Worm (Caenorhabditis elegans) whole organism, young adult: Measurements from ENCODE around the gene aps-2.

Experiments
- B0019.2 ChIP-seq: fragments of 200-800 bp; sonication (Bioruptor generic); conservative IDR thresholded peaks from 2 replicates; pipeline ENCODE4 v1.3.6; 2022; ENCODE audit warnings: missing genetic modification reagents, missing genetic modification characterization, missing compliant biosample characterization
- B0261.1 ChIP-seq: sonication (generic microtip); optimal IDR thresholded peaks from 2 replicates; lab custom pipeline; 2016; ENCODE audit warnings: mild to moderate bottlenecking, missing genetic modification characterization, moderate library complexity, missing compliant biosample characterization
- B0336.3 ChIP-seq: fragments of 200-800 bp; sonication (Bioruptor generic); IDR thresholded peaks from 2 replicates; pipeline ENCODE4 v1.3.6; 2022; ENCODE audit warnings: missing genetic modification characterization, missing compliant biosample characterization
- F52B5.7 ChIP-seq: sonication (generic microtip); optimal IDR thresholded peaks from 2 replicates; lab custom pipeline; 2016; ENCODE audit warnings: mild to moderate bottlenecking, missing genetic modification characterization, missing compliant biosample characterization
- F57A8.1 ChIP-seq: fragments of 200-800 bp; sonication (Bioruptor generic); optimal IDR thresholded peaks from 2 replicates; lab custom pipeline; 2018; ENCODE audit warnings: mild to moderate bottlenecking, missing genetic modification characterization, moderate library complexity, missing compliant biosample characterization
- T07F8.4 ChIP-seq: sonication (generic microtip); optimal IDR thresholded peaks from 2 replicates; lab custom pipeline; 2016; ENCODE audit warnings: mild to moderate bottlenecking, missing genetic modification characterization, moderate library complexity, missing compliant biosample characterization
- Y53G8AR.9 ChIP-seq: fragments of 200-800 bp; sonication (Bioruptor generic); conservative IDR thresholded peaks from 2 replicates; pipeline ENCODE4 v1.3.6; 2022; ENCODE audit warnings: missing genetic modification reagents, missing genetic modification characterization, missing compliant biosample characterization
- athp-1 ChIP-seq: sonication (generic microtip); optimal IDR thresholded peaks from 2 replicates; lab custom pipeline; 2017; ENCODE audit warnings: mild to moderate bottlenecking, missing genetic modification characterization, missing compliant biosample characterization
- attf-6 ChIP-seq: fragments of 200-800 bp; sonication (Bioruptor generic); IDR thresholded peaks from 2 replicates; pipeline ENCODE4 v1.3.6; 2022; ENCODE audit warnings: missing genetic modification reagents, missing genetic modification characterization, missing compliant biosample characterization
- cebp-1 ChIP-seq, 2 experiments: fragments of 200-800 bp in 1 of 2; sonication (Bioruptor generic) in 1 of 2; sonication (generic microtip) in 1 of 2; IDR thresholded peaks in 1 of 2; optimal IDR thresholded peaks in 1 of 2; 2 replicates each; pipeline versions ENCODE4 v1.3.6 to Lab custom; 2017 to 2022; ENCODE audit warnings: missing compliant biosample characterization in 2 of 2, missing genetic modification characterization in 2 of 2, mild to moderate bottlenecking in 1 of 2, missing genetic modification reagents in 1 of 2, moderate library complexity in 1 of 2
- ceh-100 ChIP-seq: fragments of 200-800 bp; sonication (Bioruptor generic); IDR thresholded peaks from 2 replicates; pipeline ENCODE4 v1.3.6; 2022; ENCODE audit warnings: missing genetic modification reagents, missing genetic modification characterization, missing compliant biosample characterization
- ceh-58 ChIP-seq: fragments of 200-800 bp; sonication (Bioruptor generic); IDR thresholded peaks from 2 replicates; pipeline ENCODE4 v1.3.6; 2022; ENCODE audit warnings: missing genetic modification characterization, missing compliant biosample characterization
- ceh-79 ChIP-seq: sonication (generic microtip); optimal IDR thresholded peaks from 2 replicates; lab custom pipeline; 2017; ENCODE audit warnings: mild to moderate bottlenecking, missing genetic modification characterization, missing compliant biosample characterization
- chd-7 ChIP-seq: sonication (generic microtip); optimal IDR thresholded peaks from 2 replicates; lab custom pipeline; 2016; ENCODE audit warnings: mild to moderate bottlenecking, missing genetic modification characterization, moderate library complexity, missing compliant biosample characterization
- dpff-1 ChIP-seq: sonication (generic microtip); optimal IDR thresholded peaks from 2 replicates; lab custom pipeline; 2017; ENCODE audit warnings: mild to moderate bottlenecking, missing genetic modification characterization, missing compliant biosample characterization
- efl-1 ChIP-seq: fragments of 150-350 bp; optimal IDR thresholded peaks from 2 replicates; lab custom pipeline; 2014; ENCODE audit warnings: missing biosample characterization, missing genetic modification reagents, missing genetic modification characterization
- egrh-3 ChIP-seq: fragments of 200-800 bp; sonication (Bioruptor generic); IDR thresholded peaks from 2 replicates; pipeline ENCODE4 v1.3.6; 2022; ENCODE audit warnings: missing genetic modification reagents, missing genetic modification characterization, missing compliant biosample characterization
- fkh-3 ChIP-seq: sonication (generic microtip); optimal IDR thresholded peaks from 2 replicates; lab custom pipeline; 2016; ENCODE audit warnings: mild to moderate bottlenecking, missing genetic modification characterization, missing compliant biosample characterization
- hrde-1 ChIP-seq: sonication (generic microtip); optimal IDR thresholded peaks from 2 replicates; lab custom pipeline; 2016; ENCODE audit warnings: missing genetic modification characterization, mild to moderate bottlenecking, missing compliant biosample characterization, moderate library complexity, missing genotype, missing genetic modification reagents, borderline replicate concordance
- hsf-1 ChIP-seq: fragments of 200-800 bp; sonication (Bioruptor generic); IDR thresholded peaks from 2 replicates; pipeline ENCODE4 v1.3.6; 2022; ENCODE audit warnings: missing genetic modification reagents, missing genetic modification characterization, missing compliant biosample characterization
- lin-35 ChIP-seq, 3 experiments: fragments of 150-350 bp in 2 of 3; sonication (generic microtip) in 1 of 3; optimal IDR thresholded peaks; 2 replicates each; lab custom pipeline; 2014 to 2018; ENCODE audit warnings: missing biosample characterization in 3 of 3, missing genetic modification characterization in 3 of 3, missing genetic modification reagents in 3 of 3
- lsy-27 ChIP-seq: sonication (generic microtip); optimal IDR thresholded peaks from 2 replicates; lab custom pipeline; 2017; ENCODE audit warnings: missing genetic modification characterization, mild to moderate bottlenecking, missing compliant biosample characterization, antibody characterized with exemption, missing genotype, borderline replicate concordance; ENCODE audit not compliant: insufficient read depth
- madf-8 ChIP-seq: fragments of 200-800 bp; sonication (Bioruptor generic); conservative IDR thresholded peaks from 2 replicates; pipeline ENCODE4 v1.3.6; 2022; ENCODE audit warnings: missing genetic modification reagents, missing genetic modification characterization, missing compliant biosample characterization
- mes-4 ChIP-seq: sonication (generic microtip); optimal IDR thresholded peaks from 2 replicates; lab custom pipeline; 2016; ENCODE audit warnings: missing genotype, missing genetic modification characterization, missing compliant biosample characterization
- nhr-120 ChIP-seq: fragments of 200-800 bp; sonication (Bioruptor generic); IDR thresholded peaks from 2 replicates; pipeline ENCODE4 v1.3.6; 2022; ENCODE audit warnings: missing genetic modification characterization, missing compliant biosample characterization
- nhr-179 ChIP-seq: sonication (generic microtip); optimal IDR thresholded peaks from 2 replicates; lab custom pipeline; 2016; ENCODE audit warnings: mild to moderate bottlenecking, missing genetic modification characterization, missing compliant biosample characterization
- nhr-80 ChIP-seq: sonication (generic microtip); optimal IDR thresholded peaks from 2 replicates; lab custom pipeline; 2016; ENCODE audit warnings: missing genetic modification characterization, missing compliant biosample characterization
- pbrm-1 ChIP-seq: fragments of 200-800 bp; sonication (Bioruptor generic); IDR thresholded peaks from 2 replicates; pipeline ENCODE4 v1.3.6; 2022; ENCODE audit warnings: missing genetic modification reagents, missing genetic modification characterization, missing compliant biosample characterization
- repo-1 ChIP-seq: sonication (generic microtip); optimal IDR thresholded peaks from 2 replicates; lab custom pipeline; 2017; ENCODE audit warnings: mild to moderate bottlenecking, missing genetic modification characterization, missing compliant biosample characterization
- sea-2 ChIP-seq: fragments of 200-800 bp; sonication (Bioruptor generic); IDR thresholded peaks from 2 replicates; pipeline ENCODE4 v1.3.6; 2022; ENCODE audit warnings: missing genetic modification characterization, missing compliant biosample characterization
- snpc-1.3 ChIP-seq: sonication (generic microtip); optimal IDR thresholded peaks from 2 replicates; lab custom pipeline; 2017; ENCODE audit warnings: missing genetic modification characterization, mild to moderate bottlenecking, missing compliant biosample characterization, antibody characterized with exemption, moderate library complexity, missing genotype, missing genetic modification reagents; ENCODE audit not compliant: insufficient read depth
- snpc-4 ChIP-seq, 5 experiments: fragments of 150-350 bp in 1 of 5; sonication (generic microtip) in 4 of 5; optimal IDR thresholded peaks; 2 replicates each; lab custom pipeline; 2014 to 2018; ENCODE audit warnings: missing genetic modification characterization in 5 of 5, missing biosample characterization in 3 of 5, antibody characterized with exemption in 2 of 5, mild to moderate bottlenecking in 2 of 5, missing compliant biosample characterization in 2 of 5, missing genotype in 2 of 5, moderate library complexity in 2 of 5, missing genetic modification reagents in 1 of 5
- tbx-9 ChIP-seq: sonication (generic microtip); optimal IDR thresholded peaks from 2 replicates; lab custom pipeline; 2016; ENCODE audit warnings: borderline replicate concordance, missing genetic modification characterization, inconsistent platforms, missing compliant biosample characterization
- tlf-1 ChIP-seq: fragments of 200-800 bp; sonication (Bioruptor generic); optimal IDR thresholded peaks from 2 replicates; lab custom pipeline; 2018; ENCODE audit warnings: mild to moderate bottlenecking, missing genetic modification characterization, missing compliant biosample characterization
- zim-3 ChIP-seq: sonication (generic microtip); optimal IDR thresholded peaks from 2 replicates; lab custom pipeline; 2017; ENCODE audit warnings: mild to moderate bottlenecking, missing genetic modification characterization, moderate library complexity, missing compliant biosample characterization
- ztf-26 ChIP-seq: sonication (generic microtip); optimal IDR thresholded peaks from 2 replicates; lab custom pipeline; 2017; ENCODE audit warnings: missing genetic modification characterization, missing compliant biosample characterization

Gene aps-2

DNA sequence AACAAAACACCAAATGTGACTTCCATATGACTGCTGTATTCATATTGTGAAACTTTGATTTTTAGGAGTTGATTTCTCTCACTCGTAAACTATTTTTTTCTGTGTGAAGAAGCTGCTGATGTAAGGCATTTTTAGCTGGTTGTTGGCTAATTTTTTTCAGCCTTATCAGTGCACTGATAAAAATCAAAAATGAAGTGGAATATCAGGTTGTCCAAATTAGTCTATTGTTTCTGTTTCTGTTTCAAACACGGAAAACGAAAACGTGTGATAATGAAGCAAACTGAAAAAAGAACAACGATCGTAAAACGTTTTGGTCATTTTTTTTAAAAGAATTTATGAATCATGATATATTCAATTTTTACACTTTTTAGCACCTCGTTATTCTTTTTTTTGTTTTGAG, 22.7 kb downstream of the aps-2 start:
- TF ChIP-seq cebp-1 (GFP tag; IDR thresholded peaks at IDR 0.05; lab: Robert Waterston, UW), result no peak
- peak; percentile 12 for TF ChIP-seq cebp-1 (tag; optimal IDR thresholded peaks at IDR 0.05; lab: Kevin White, UChicago)
- peak; percentile 70 for TF ChIP-seq nhr-80 (tag; lab: Kevin White, UChicago)
- TF ChIP-seq sea-2 (GFP tag; lab: Robert Waterston, UW), result no peak
- no peak for TF ChIP-seq mes-4

DNA sequence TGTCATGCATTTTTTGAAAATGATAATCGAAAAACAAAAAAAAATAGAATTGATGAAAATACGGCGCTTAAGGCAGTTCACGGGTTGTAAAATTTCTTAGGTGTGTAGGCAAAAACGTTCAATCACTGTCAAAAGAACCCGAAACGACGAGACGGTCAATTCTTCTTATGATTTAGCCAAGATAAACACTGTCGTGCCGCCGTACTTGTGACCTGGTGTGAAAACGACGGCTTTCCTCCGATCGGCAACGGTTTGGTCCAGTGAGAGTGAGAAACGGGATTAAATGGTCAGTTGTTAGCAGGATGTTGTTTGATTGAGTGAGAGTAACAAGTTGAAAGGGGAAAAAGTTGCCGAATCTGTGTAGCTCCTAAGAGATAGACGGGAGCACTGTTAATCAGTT, 26.0 kb downstream of the aps-2 start:
- no peak for TF ChIP-seq B0336.3 (GFP tag; lab: Robert Waterston, UW)
- TF ChIP-seq T07F8.4 (tag; lab: Kevin White, UChicago), result no peak
- TF ChIP-seq hrde-1 (tag; lab: Kevin White, UChicago), result no peak
- no peak for TF ChIP-seq Y53G8AR.9 (GFP tag; lab: Robert Waterston, UW)
- no peak for TF ChIP-seq tbx-9 (tag; lab: Kevin White, UChicago)
- TF ChIP-seq snpc-4 (GFP tag; optimal IDR thresholded peaks at IDR 0.05; lab: Kevin White, UChicago), result no peak
- TF ChIP-seq snpc-4 (tag; optimal IDR thresholded peaks at IDR 0.05; lab: Kevin White, UChicago), result no peak
- TF ChIP-seq zim-3 (tag; lab: Kevin White, UChicago), result no peak
- TF ChIP-seq nhr-120 (GFP tag; lab: Robert Waterston, UW), result no peak
- TF ChIP-seq snpc-1.3 (tag; lab: Kevin White, UChicago), result no peak
- TF ChIP-seq F57A8.1 (GFP tag; lab: Kevin White, UChicago), result no peak
- no peak for TF ChIP-seq nhr-179 (tag; lab: Kevin White, UChicago)
- TF ChIP-seq lin-35 (GFP tag; optimal IDR thresholded peaks at IDR 0.05; lab: Kevin White, UChicago), result no peak
- no peak for TF ChIP-seq ceh-58 (GFP tag; lab: Robert Waterston, UW)
- TF ChIP-seq egrh-3, result no peak
- TF ChIP-seq pbrm-1 (GFP tag; lab: Robert Waterston, UW), result no peak
- TF ChIP-seq hsf-1 (GFP tag; lab: Robert Waterston, UW), result no peak
- no peak for TF ChIP-seq B0261.1 (tag; lab: Kevin White, UChicago)
- TF ChIP-seq fkh-3, result no peak

DNA sequence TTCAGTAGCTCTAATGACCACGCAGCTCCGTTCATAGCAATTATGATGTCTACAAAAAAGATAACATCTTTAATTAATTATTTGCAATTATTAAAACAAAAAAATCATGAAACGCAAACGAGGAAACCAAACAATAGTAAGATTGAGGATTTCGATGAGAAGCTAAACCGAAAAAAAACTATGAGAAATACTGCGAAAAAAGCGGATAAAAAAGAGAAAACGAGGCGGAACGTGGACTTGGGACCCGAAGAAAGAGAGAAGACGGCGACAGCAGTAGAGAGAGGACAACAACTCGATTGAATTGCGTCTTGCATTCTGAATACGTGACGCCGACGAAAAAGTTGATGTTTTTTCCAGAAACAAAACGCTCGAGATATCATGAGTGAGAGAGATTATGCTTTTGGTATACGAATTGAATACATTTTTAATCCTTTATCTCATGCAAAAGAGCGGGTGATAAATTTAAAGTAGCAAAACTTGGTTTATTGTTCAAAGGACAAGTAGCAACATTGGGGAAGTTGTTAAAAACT, 30.8 kb downstream of the aps-2 start, which contains the start of gene ncr-1:
Gene ncr-1, minus strand, starts transcription at position 51 of the 530 bp plus-strand sequence.
- TF ChIP-seq attf-6 (GFP tag; lab: Robert Waterston, UW) (no peak), ceh-100 (GFP tag; lab: Robert Waterston, UW) (no peak), ztf-26 (no peak), dpff-1 (tag; lab: Kevin White, UChicago) (no peak), B0019.2 (no peak), athp-1 (tag; lab: Kevin White, UChicago) (no peak), ceh-79 (no peak), efl-1 (GFP tag; lab: Kevin White, UChicago) (no peak), tlf-1 (GFP tag; lab: Kevin White, UChicago) (no peak), tbx-9 (tag; lab: Kevin White, UChicago) (no peak), madf-8 (no peak), lsy-27 (tag; lab: Kevin White, UChicago) (no peak), repo-1 (no peak), chd-7 (no peak), F52B5.7 (tag; lab: Kevin White, UChicago) (no peak)
